Worm (Caenorhabditis elegans) whole organism, midembryonic: ENCODE data around the gene npr-24.

Source experiments
- T22C8.4 ChIP-seq: fragments of 200-800 bp; sonication (Bioruptor generic); IDR thresholded peaks from 2 replicates; pipeline ENCODE4 v1.3.6; 2022; ENCODE audit warnings: missing genetic modification characterization, missing compliant biosample characterization
- cog-1 ChIP-seq: sonication (generic microtip); optimal IDR thresholded peaks from 2 replicates; lab custom pipeline; 2016; ENCODE audit warnings: missing genetic modification characterization, missing compliant biosample characterization
- flt-1 ChIP-seq: fragments of 200-800 bp; sonication (Bioruptor generic); IDR thresholded peaks from 2 replicates; pipeline ENCODE4 v1.3.6; 2022; ENCODE audit warnings: missing genetic modification characterization, missing compliant biosample characterization
- med-1 ChIP-seq: sonication (generic microtip); optimal IDR thresholded peaks from 2 replicates; lab custom pipeline; 2017; ENCODE audit warnings: missing genetic modification characterization, mild to moderate bottlenecking, missing compliant biosample characterization, antibody characterized with exemption, missing genetic modification reagents; ENCODE audit not compliant: insufficient read depth
- tab-1 ChIP-seq: fragments of 200-800 bp; sonication (Bioruptor generic); IDR thresholded peaks from 2 replicates; pipeline ENCODE4 v1.3.6; 2022; ENCODE audit warnings: missing genetic modification characterization, missing compliant biosample characterization
- ztf-23 ChIP-seq: fragments of 200-800 bp; sonication (Bioruptor generic); IDR thresholded peaks from 2 replicates; pipeline ENCODE4 v1.3.6; 2022; ENCODE audit warnings: missing genetic modification reagents, missing genetic modification characterization, missing compliant biosample characterization
- ztf-29 ChIP-seq: fragments of 200-800 bp; sonication (Bioruptor generic); IDR thresholded peaks from 2 replicates; pipeline ENCODE4 v1.3.6; 2022; ENCODE audit warnings: missing genetic modification reagents, missing genetic modification characterization, missing compliant biosample characterization

DNA sequence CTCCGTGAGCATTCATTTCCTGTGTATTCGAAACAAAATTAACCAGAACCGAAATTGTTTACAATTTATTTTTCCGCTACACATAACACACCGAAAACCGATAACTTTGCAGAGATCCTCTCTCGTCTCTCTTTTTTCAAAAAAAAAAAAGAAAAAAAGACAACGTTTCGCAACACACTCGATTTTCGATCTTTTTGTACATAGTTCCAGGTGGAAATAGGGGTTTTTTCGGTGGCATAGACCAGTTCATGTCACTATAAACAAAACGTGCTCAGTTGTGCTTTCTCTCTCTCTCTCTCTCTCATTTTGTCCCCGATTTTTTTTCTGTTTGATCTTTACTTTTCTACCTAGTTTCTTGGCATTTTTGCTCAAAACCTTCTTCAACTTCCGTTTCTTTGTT, 27.8 kb upstream of the npr-24 start:
- TF ChIP-seq flt-1 (GFP tag; lab: Robert Waterston, UW) (no peak), ztf-29 (GFP tag; lab: Robert Waterston, UW) (no peak), T22C8.4 (GFP tag; lab: Robert Waterston, UW) (no peak), tab-1 (GFP tag; lab: Robert Waterston, UW) (no peak), ztf-23 (GFP tag; lab: Robert Waterston, UW) (0 out of 2 replicates have a peak, but pooled peaks have one; percentile 42), med-1 (GFP tag; lab: Kevin White, UChicago) (no peak), cog-1 (no peak)
